Fruit fly (Drosophila melanogaster) whole organism, prepupa: ENCODE results near the gene CG31797.

Experiments used
- CG16779 ChIP-seq: fragments of 200-800 bp; sonication (Bioruptor generic); optimal IDR thresholded peaks from 3 replicates; lab custom pipeline; 2017; ENCODE audit warnings: missing biosample characterization, mild to moderate bottlenecking, missing genetic modification characterization
- CG34406 ChIP-seq: fragments of 200-800 bp; sonication (Bioruptor generic); optimal IDR thresholded peaks from 3 replicates; lab custom pipeline; 2016; ENCODE audit warnings: missing biosample characterization, missing genetic modification characterization
- CG7368 ChIP-seq: fragments of 200-800 bp; sonication (Bioruptor generic); optimal IDR thresholded peaks from 3 replicates; lab custom pipeline; 2016; ENCODE audit warnings: missing biosample characterization, missing genetic modification characterization
- Eip75B ChIP-seq: fragments of 200-800 bp; sonication (Bioruptor generic); optimal IDR thresholded peaks from 3 replicates; lab custom pipeline; 2016; ENCODE audit warnings: missing biosample characterization, missing genetic modification characterization
- Eip93F ChIP-seq: fragments of 200-800 bp; sonication (Bioruptor generic); optimal IDR thresholded peaks from 2 replicates; lab custom pipeline; 2016; ENCODE audit warnings: missing biosample characterization, mild to moderate bottlenecking, missing genetic modification characterization
- Ets96B ChIP-seq: fragments of 200-800 bp; optimal IDR thresholded peaks from 2 replicates; lab custom pipeline; 2019; ENCODE audit warnings: missing biosample characterization, mild to moderate bottlenecking, missing genetic modification characterization, moderate library complexity
- Sox14 ChIP-seq: fragments of 200-800 bp; sonication (Bioruptor generic); optimal IDR thresholded peaks from 3 replicates; lab custom pipeline; 2016; ENCODE audit warnings: missing biosample characterization, missing genetic modification characterization
- achi ChIP-seq: fragments of 200-800 bp; sonication (Bioruptor generic); optimal IDR thresholded peaks from 3 replicates; lab custom pipeline; 2016; ENCODE audit warnings: missing biosample characterization, missing genetic modification characterization
- topi ChIP-seq: fragments of 200-800 bp; sonication (Bioruptor generic); optimal IDR thresholded peaks from 3 replicates; lab custom pipeline; 2016; ENCODE audit warnings: missing biosample characterization, missing genetic modification characterization

DNA sequence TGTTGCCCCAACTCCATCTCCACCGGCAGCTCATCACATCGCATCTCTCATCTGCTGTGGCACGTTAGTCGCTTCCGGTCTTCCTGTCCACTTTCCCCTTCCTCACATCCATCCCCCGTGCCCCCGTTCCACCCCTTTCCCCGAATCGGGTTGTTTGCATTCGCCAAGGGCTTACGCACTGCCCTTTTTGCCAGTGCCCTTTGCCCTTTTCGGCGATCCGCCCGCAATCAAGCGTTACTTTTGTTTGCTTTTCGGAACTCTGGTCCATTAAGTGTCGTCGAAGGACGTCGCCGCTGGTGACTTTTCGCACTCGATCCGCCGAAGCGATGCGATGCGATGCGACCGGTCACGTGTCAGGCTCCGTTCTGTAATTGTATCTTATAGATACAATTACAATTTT, 39.7 kb downstream of the CG31797 start:
- TF ChIP-seq Eip93F (GFP tag; lab: Kevin White, UChicago): no peak
- TF ChIP-seq CG16779 (tag; lab: Kevin White, UChicago): no peak
- no peak for TF ChIP-seq topi (GFP tag; lab: Kevin White, UChicago)
- no peak for TF ChIP-seq CG7368 (GFP tag; lab: Kevin White, UChicago)
- TF ChIP-seq CG34406 (GFP tag; lab: Kevin White, UChicago): no peak
- no peak for TF ChIP-seq Ets96B
- TF ChIP-seq Sox14: no peak
- no peak for TF ChIP-seq Eip75B (GFP tag; lab: Kevin White, UChicago)
- no peak for TF ChIP-seq achi (GFP tag; lab: Kevin White, UChicago)
